Fruit fly (Drosophila melanogaster): Measurements from ENCODE around the gene CG10428.

Gene CG10428

dm6 chr2L:18899862-18900261 lies 48.8 kb upstream of the CG10428 start (continued):
- TF ChIP-seq CG16815 (GFP tag; optimal IDR thresholded peaks at IDR 0.05) (peak; percentile 44), lilli (GFP tag; optimal IDR thresholded peaks at IDR 0.05) (peak; percentile 3), CG10321 (GFP tag; IDR thresholded peaks at IDR 0.05) (no peak), CG4282 (GFP tag; optimal IDR thresholded peaks at IDR 0.05) (no peak), CG32767 (GFP tag; IDR thresholded peaks at IDR 0.05) (no peak), nmo (GFP tag; optimal IDR thresholded peaks at IDR 0.05) (peak; percentile 64), D19A (tag; optimal IDR thresholded peaks at IDR 0.05) (peak; percentile 84), CG32532 (GFP tag; IDR thresholded peaks at IDR 0.05) (peak; percentile 4; the same call in 1 of the 2 replicates), CG8089 (GFP tag; optimal IDR thresholded peaks at IDR 0.05) (peak; percentile 29), peb (GFP tag; IDR thresholded peaks at IDR 0.05) (peak; percentile 36; the same call in 1 of the 2 replicates), CG14667 (GFP tag; IDR thresholded peaks at IDR 0.05) (peak; percentile 41; the same call in 1 of the 2 replicates), CG11504 (tag; optimal IDR thresholded peaks at IDR 0.05) (peak; percentile 60), CG30403 (GFP tag; optimal IDR thresholded peaks at IDR 0.05) (peak; percentile 37), Med (GFP tag) (peak; percentile 87), croc (GFP tag; conservative IDR thresholded peaks at IDR 0.05) (peak; percentile 72), eve (GFP tag; optimal IDR thresholded peaks at IDR 0.05) (no peak)

- peak; percentile 48 for TF ChIP-seq sens (GFP tag)
- peak in 1 of 2 experiments; percentile 5 for TF ChIP-seq Pdp1 (GFP tag; optimal IDR thresholded peaks at IDR 0.05)
- TF ChIP-seq D19B (GFP tag; optimal IDR thresholded peaks at IDR 0.05) = no peak
Observed at dm6 chr2L:18900976-18901375, 47.7 kb upstream of the CG10428 start.

dm6 chr2L:18906615-18907014 lies 42.1 kb upstream of the CG10428 start:
- TF ChIP-seq Spps (tag; optimal IDR thresholded peaks at IDR 0.05) (peak; percentile 18), prd (optimal IDR thresholded peaks at IDR 0.05) (no peak), prd (GFP tag; IDR thresholded peaks at IDR 0.05) (peak; percentile 72), pan (optimal IDR thresholded peaks at IDR 0.05) (no peak), pan (GFP tag; optimal IDR thresholded peaks at IDR 0.05 in 1 of 2, IDR thresholded peaks at IDR 0.05 in 1 of 2) (peak in 1 of 2 experiments; percentile 48), twi (tag; optimal IDR thresholded peaks at IDR 0.05) (peak; percentile 26), Blimp-1 (GFP tag; optimal IDR thresholded peaks at IDR 0.05) (peak; percentile 67), gsb (GFP tag; IDR thresholded peaks at IDR 0.05) (no peak), CG10654 (GFP tag; optimal IDR thresholded peaks at IDR 0.05) (peak; percentile 19), CG12942 (GFP tag; optimal IDR thresholded peaks at IDR 0.05) (no peak), TFAM (GFP tag; optimal IDR thresholded peaks at IDR 0.05) (no peak), zfh1 (GFP tag; IDR thresholded peaks at IDR 0.05) (peak; percentile 78; the same call in 2 of the 3 replicates), CG16863 (GFP tag; optimal IDR thresholded peaks at IDR 0.05) (no peak), sisA (GFP tag; IDR thresholded peaks at IDR 0.05) (peak; percentile 52; the same call in 1 of the 2 replicates), zf30C (GFP tag; optimal IDR thresholded peaks at IDR 0.05) (peak; percentile 11), Sry-δ (GFP tag; optimal IDR thresholded peaks at IDR 0.05) (no peak), CG8924 (tag; optimal IDR thresholded peaks at IDR 0.05) (peak; percentile 6), tup (GFP tag; optimal IDR thresholded peaks at IDR 0.05) (peak; percentile 56), CG15514 (GFP tag; optimal IDR thresholded peaks at IDR 0.05) (peak; percentile 3), CG4404 (GFP tag; IDR thresholded peaks at IDR 0.05) (peak; percentile 65), Fer1 (GFP tag; optimal IDR thresholded peaks at IDR 0.05) (no peak), cas (GFP tag; IDR thresholded peaks at IDR 0.05) (no peak), onecut (GFP tag; IDR thresholded peaks at IDR 0.05) (0 out of 2 replicates have a peak, but pooled peaks have one; percentile 15), CG8281 (tag; optimal IDR thresholded peaks at IDR 0.05) (no peak), lov (optimal IDR thresholded peaks at IDR 0.05) (no peak), lov (GFP tag; IDR thresholded peaks at IDR 0.05) (0 out of 3 replicates have a peak, but pooled peaks have one; percentile 5), CHES-1-like (GFP tag; optimal IDR thresholded peaks at IDR 0.05) (no peak), fd96Cb (tag; optimal IDR thresholded peaks at IDR 0.05) (peak; percentile 70), esg (GFP tag; conservative IDR thresholded peaks at IDR 0.05) (peak; percentile 18; the same call in 1 of the 2 replicates), CG2875 (GFP tag; optimal IDR thresholded peaks at IDR 0.05) (peak; percentile 20), lmd (GFP tag; IDR thresholded peaks at IDR 0.05) (peak; percentile 53)
